Fruit fly (Drosophila melanogaster) whole organism, embryonic: ENCODE results near the gene Sf3b6.

Experiments
- Atf6 ChIP-seq: fragments of 200-800 bp; sonication (Bioruptor generic); IDR thresholded peaks from 2 replicates; pipeline ENCODE4 v1.3.6; 2022; ENCODE audit warnings: missing biosample characterization, missing genetic modification characterization
- Bgb ChIP-seq: fragments of 200-800 bp; sonication (Bioruptor generic); IDR thresholded peaks from 2 replicates; pipeline ENCODE4 v1.3.6; 2022; ENCODE audit warnings: missing biosample characterization, missing genetic modification characterization; ENCODE audit not compliant: partially characterized antibody
- CG14441 ChIP-seq: fragments of 200-800 bp; sonication (Bioruptor generic); IDR thresholded peaks from 2 replicates; pipeline ENCODE4 v1.3.6; 2022; ENCODE audit warnings: missing biosample characterization, missing genetic modification characterization
- CG15073 ChIP-seq: fragments of 200-800 bp; sonication (Bioruptor generic); optimal IDR thresholded peaks from 2 replicates; lab custom pipeline; 2016; ENCODE audit warnings: missing biosample characterization, missing genetic modification characterization
- CG1602 ChIP-seq: fragments of 200-800 bp; sonication (Bioruptor generic); optimal IDR thresholded peaks from 3 replicates; lab custom pipeline; 2016; ENCODE audit warnings: missing biosample characterization, missing genetic modification characterization
- CG17186 ChIP-seq: fragments of 200-800 bp; sonication (Bioruptor generic); optimal IDR thresholded peaks from 3 replicates; lab custom pipeline; 2017; ENCODE audit warnings: missing biosample characterization, missing genetic modification reagents, missing genetic modification characterization
- CG17359 ChIP-seq: fragments of 200-800 bp; sonication (Bioruptor generic); optimal IDR thresholded peaks from 3 replicates; lab custom pipeline; 2018; ENCODE audit warnings: missing biosample characterization, mild to moderate bottlenecking, missing genetic modification characterization, moderate library complexity
- CG17912 ChIP-seq: fragments of 200-800 bp; sonication (Bioruptor generic); optimal IDR thresholded peaks from 2 replicates; lab custom pipeline; 2018; ENCODE audit warnings: missing biosample characterization, mild to moderate bottlenecking, missing genetic modification characterization
- CG18011 ChIP-seq: fragments of 200-800 bp; sonication (Bioruptor generic); optimal IDR thresholded peaks from 2 replicates; lab custom pipeline; 2017; ENCODE audit warnings: missing biosample characterization, missing genetic modification characterization, mild to moderate bottlenecking, moderate library complexity, missing genotype
- CG2116 ChIP-seq: fragments of 200-800 bp; sonication (Bioruptor generic); optimal IDR thresholded peaks from 3 replicates; lab custom pipeline; 2018; ENCODE audit warnings: missing biosample characterization, mild to moderate bottlenecking, missing genetic modification characterization
- CG2712 ChIP-seq: fragments of 200-800 bp; optimal IDR thresholded peaks from 3 replicates; lab custom pipeline; 2019; ENCODE audit warnings: missing biosample characterization, mild to moderate bottlenecking, missing genetic modification characterization, moderate library complexity
- CG30431 ChIP-seq: fragments of 200-800 bp; sonication (Bioruptor generic); optimal IDR thresholded peaks from 2 replicates; lab custom pipeline; 2017; ENCODE audit warnings: missing biosample characterization, missing genetic modification characterization
- CG31365 ChIP-seq: fragments of 200-800 bp; sonication (Bioruptor generic); optimal IDR thresholded peaks from 2 replicates; lab custom pipeline; 2018; ENCODE audit warnings: missing biosample characterization, mild to moderate bottlenecking, missing genetic modification characterization
- CG43689 ChIP-seq: fragments of 200-800 bp; sonication (Bioruptor generic); IDR thresholded peaks from 2 replicates; pipeline ENCODE4 v1.3.6; 2022; ENCODE audit warnings: missing biosample characterization, missing genetic modification characterization
- CG4730 ChIP-seq: fragments of 200-800 bp; sonication (Bioruptor generic); IDR thresholded peaks from 2 replicates; pipeline ENCODE4 v1.3.6; 2022; ENCODE audit warnings: missing biosample characterization, missing genetic modification characterization
- CG5180 ChIP-seq: fragments of 200-800 bp; sonication (Bioruptor generic); optimal IDR thresholded peaks from 3 replicates; lab custom pipeline; 2017; ENCODE audit warnings: missing biosample characterization, missing genetic modification characterization, mild to moderate bottlenecking, moderate library complexity, missing genetic modification reagents
- CG6791 ChIP-seq: fragments of 200-800 bp; sonication (Bioruptor generic); IDR thresholded peaks from 3 replicates; pipeline ENCODE4 v1.3.6; 2022; ENCODE audit warnings: missing biosample characterization, missing genetic modification characterization; ENCODE audit not compliant: partially characterized antibody
- CG6813 ChIP-seq: fragments of 200-800 bp; sonication (Bioruptor generic); optimal IDR thresholded peaks from 2 replicates; lab custom pipeline; 2017; ENCODE audit warnings: missing biosample characterization, missing genetic modification characterization, mild to moderate bottlenecking, moderate library complexity, missing genetic modification reagents
- CG7271 ChIP-seq: fragments of 200-800 bp; sonication (Bioruptor generic); optimal IDR thresholded peaks from 2 replicates; lab custom pipeline; 2018; ENCODE audit warnings: missing biosample characterization, mild to moderate bottlenecking, missing genetic modification characterization, moderate library complexity
- CHES-1-like ChIP-seq: fragments of 200-800 bp; sonication (Bioruptor generic); optimal IDR thresholded peaks from 2 replicates; lab custom pipeline; 2016; ENCODE audit warnings: missing biosample characterization, missing genetic modification characterization
- Doc3 ChIP-seq: fragments of 200-800 bp; sonication (Bioruptor generic); IDR thresholded peaks from 3 replicates; pipeline ENCODE4 v1.3.6; 2022; ENCODE audit warnings: missing biosample characterization, missing genetic modification characterization; ENCODE audit not compliant: partially characterized antibody
- Dp ChIP-seq: fragments of 200-800 bp; sonication (Bioruptor generic); optimal IDR thresholded peaks from 2 replicates; lab custom pipeline; 2018; ENCODE audit warnings: missing biosample characterization, mild to moderate bottlenecking, missing genetic modification characterization, moderate library complexity
- Dref ChIP-seq: fragments of 200-800 bp; sonication (Bioruptor generic); IDR thresholded peaks from 2 replicates; pipeline ENCODE4 v1.3.6; 2022; ENCODE audit warnings: missing biosample characterization, missing genetic modification characterization
- E2f1 ChIP-seq: fragments of 200-800 bp; sonication (Bioruptor generic); IDR thresholded peaks from 2 replicates; pipeline ENCODE4 v1.3.6; 2022; ENCODE audit warnings: missing biosample characterization, missing genetic modification characterization
- Ets97D ChIP-seq: fragments of 200-800 bp; sonication (Bioruptor generic); optimal IDR thresholded peaks from 3 replicates; lab custom pipeline; 2016; ENCODE audit warnings: missing biosample characterization, missing genetic modification characterization
- Kr ChIP-seq: fragments of 200-800 bp; sonication (Bioruptor generic); optimal IDR thresholded peaks from 2 replicates; lab custom pipeline; 2017; ENCODE audit warnings: missing biosample characterization, mild to moderate bottlenecking, missing genetic modification characterization
- NFAT ChIP-seq: fragments of 200-800 bp; sonication (Bioruptor generic); IDR thresholded peaks from 2 replicates; pipeline ENCODE4 v1.3.6; 2022; ENCODE audit warnings: missing biosample characterization, missing genetic modification characterization
- NK7.1 ChIP-seq: fragments of 200-800 bp; sonication (Bioruptor generic); optimal IDR thresholded peaks from 3 replicates; lab custom pipeline; 2016; ENCODE audit warnings: missing biosample characterization, missing genetic modification characterization
- PHDP ChIP-seq: fragments of 200-800 bp; sonication (Bioruptor generic); optimal IDR thresholded peaks from 3 replicates; lab custom pipeline; 2018; ENCODE audit warnings: missing biosample characterization, mild to moderate bottlenecking, missing genetic modification characterization, moderate library complexity
- Side ChIP-seq: fragments of 200-800 bp; sonication (Bioruptor generic); optimal IDR thresholded peaks from 2 replicates; lab custom pipeline; 2016; ENCODE audit warnings: missing biosample characterization, missing genetic modification characterization
- ap ChIP-seq: fragments of 200-800 bp; sonication (Bioruptor generic); IDR thresholded peaks from 2 replicates; pipeline ENCODE4 v1.3.6; 2022; ENCODE audit warnings: missing biosample characterization, missing genetic modification characterization
- bbx ChIP-seq: fragments of 200-800 bp; sonication (Bioruptor generic); IDR thresholded peaks from 2 replicates; pipeline ENCODE4 v1.3.6; 2022; ENCODE audit warnings: missing biosample characterization, missing genetic modification characterization; ENCODE audit not compliant: partially characterized antibody
- bcd ChIP-seq: fragments of 200-800 bp; sonication (Bioruptor generic); optimal IDR thresholded peaks from 2 replicates; lab custom pipeline; 2017; ENCODE audit warnings: missing biosample characterization, mild to moderate bottlenecking, missing genetic modification characterization
- br ChIP-seq: fragments of >200 bp; optimal IDR thresholded peaks from 2 replicates; lab custom pipeline; 2017
- caup ChIP-seq: fragments of 200-800 bp; sonication (Bioruptor generic); optimal IDR thresholded peaks from 3 replicates; lab custom pipeline; 2017; ENCODE audit warnings: missing biosample characterization, mild to moderate bottlenecking, missing genetic modification characterization, moderate library complexity; ENCODE audit not compliant: severe bottlenecking
- chm ChIP-seq: fragments of 200-800 bp; sonication (Bioruptor generic); IDR thresholded peaks from 2 replicates; pipeline ENCODE4 v1.3.6; 2022; ENCODE audit warnings: missing biosample characterization, missing genetic modification characterization
- dan ChIP-seq: fragments of 200-800 bp; sonication (Bioruptor generic); IDR thresholded peaks from 2 replicates; pipeline ENCODE4 v1.3.6; 2022; ENCODE audit warnings: missing biosample characterization, missing genetic modification characterization
- dimm ChIP-seq: fragments of 200-800 bp; sonication (Bioruptor generic); IDR thresholded peaks from 2 replicates; pipeline ENCODE4 v1.3.6; 2022; ENCODE audit warnings: missing biosample characterization, missing genetic modification characterization
- gsb-n ChIP-seq: fragments of 200-800 bp; sonication (Bioruptor generic); optimal IDR thresholded peaks from 3 replicates; lab custom pipeline; 2018; ENCODE audit warnings: missing biosample characterization, mild to moderate bottlenecking, missing genetic modification characterization
- lola ChIP-seq, 3 experiments: fragments of >200 bp in 2 of 3; fragments of 200-800 bp in 1 of 3; sonication (Bioruptor generic) in 1 of 3; optimal IDR thresholded peaks; 2 replicates each; lab custom pipeline; 2017 to 2019; ENCODE audit warnings: missing biosample characterization in 3 of 3, missing genetic modification characterization in 3 of 3, mild to moderate bottlenecking in 1 of 3, moderate library complexity in 1 of 3
- nmo ChIP-seq: fragments of 200-800 bp; sonication (Bioruptor generic); optimal IDR thresholded peaks from 2 replicates; lab custom pipeline; 2018; ENCODE audit warnings: missing biosample characterization, mild to moderate bottlenecking, missing genetic modification characterization, moderate library complexity
- pfk ChIP-seq: fragments of 200-800 bp; sonication (Bioruptor generic); optimal IDR thresholded peaks from 2 replicates; lab custom pipeline; 2018; ENCODE audit warnings: missing biosample characterization, mild to moderate bottlenecking, missing genetic modification characterization, moderate library complexity
- prd ChIP-seq, 3 experiments: fragments of >200 bp in 2 of 3; fragments of 200-800 bp in 1 of 3; sonication (Bioruptor generic) in 1 of 3; optimal IDR thresholded peaks in 2 of 3; IDR thresholded peaks in 1 of 3; 2 replicates in 2 of 3; 3 replicates in 1 of 3; pipeline versions ENCODE4 v1.3.6 to Lab custom; 2017 to 2022; ENCODE audit warnings: missing biosample characterization in 1 of 3, missing genetic modification characterization in 1 of 3
- rib ChIP-seq: fragments of 200-800 bp; sonication (Bioruptor generic); IDR thresholded peaks from 2 replicates; pipeline ENCODE4 v1.3.6; 2022; ENCODE audit warnings: missing biosample characterization, missing genetic modification characterization
- seq ChIP-seq: fragments of 200-800 bp; sonication (Bioruptor generic); IDR thresholded peaks from 2 replicates; pipeline ENCODE4 v1.3.6; 2022; ENCODE audit warnings: missing biosample characterization, missing genetic modification characterization
- sim ChIP-seq: fragments of 200-800 bp; sonication (Bioruptor generic); IDR thresholded peaks from 2 replicates; pipeline ENCODE4 v1.3.6; 2022; ENCODE audit warnings: missing biosample characterization, missing genetic modification characterization
- so ChIP-seq: fragments of 200-800 bp; sonication (Bioruptor generic); IDR thresholded peaks from 3 replicates; pipeline ENCODE4 v1.3.6; 2022; ENCODE audit warnings: missing biosample characterization, missing genetic modification characterization
- sob ChIP-seq: fragments of 200-800 bp; sonication (Bioruptor generic); IDR thresholded peaks from 2 replicates; pipeline ENCODE4 v1.3.6; 2022; ENCODE audit warnings: missing biosample characterization, missing genetic modification characterization
- tna ChIP-seq: fragments of 200-800 bp; sonication (Bioruptor generic); IDR thresholded peaks from 2 replicates; pipeline ENCODE4 v1.3.6; 2022; ENCODE audit warnings: missing biosample characterization, missing genetic modification characterization; ENCODE audit not compliant: partially characterized antibody
- vvl ChIP-seq: fragments of 200-800 bp; sonication (Bioruptor generic); IDR thresholded peaks from 2 replicates; pipeline ENCODE4 v1.3.6; 2022; ENCODE audit warnings: missing biosample characterization, missing genetic modification characterization

Gene Sf3b6

DNA sequence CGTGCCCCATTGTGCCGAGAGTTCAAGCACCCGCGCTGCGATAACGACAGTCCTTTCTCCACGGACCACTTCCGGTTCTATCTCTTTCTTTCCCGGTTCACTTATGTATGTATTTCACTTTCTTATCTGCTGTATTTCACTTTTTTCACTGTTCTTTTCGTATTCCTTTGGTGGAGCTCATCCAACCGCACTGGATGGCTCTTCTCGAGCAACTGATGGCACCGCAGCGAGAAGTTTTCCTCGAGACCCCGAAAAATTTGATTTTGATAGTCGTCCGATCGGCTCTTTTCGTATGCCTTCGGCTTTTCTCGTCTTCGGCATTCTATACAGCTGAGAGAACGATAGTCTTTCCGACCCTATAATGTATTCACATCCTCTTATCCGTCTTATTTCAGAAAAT, 24.8 kb upstream of the Sf3b6 start, which contains the start of gene LanA (continued):
- TF ChIP-seq CG17359 (tag; lab: Kevin White, UChicago), result no peak
- TF ChIP-seq lola (GFP tag; optimal IDR thresholded peaks at IDR 0.05; lab: Kevin White, UChicago), result no peak
- no peak for TF ChIP-seq Dref (GFP tag; lab: Robert Waterston, UW)
- no peak for TF ChIP-seq CG31365 (tag; lab: Kevin White, UChicago)
- no peak for TF ChIP-seq CG1602 (GFP tag; lab: Kevin White, UChicago)
- no peak for TF ChIP-seq dimm
- peak; percentile 7 for TF ChIP-seq gsb-n (tag; lab: Kevin White, UChicago)
- TF ChIP-seq Doc3, result no peak
- peak; percentile 32 for TF ChIP-seq caup
- TF ChIP-seq nmo, result no peak
- TF ChIP-seq Side (GFP tag; lab: Kevin White, UChicago), result no peak
- TF ChIP-seq dan (GFP tag; lab: Robert Waterston, UW), result no peak
- TF ChIP-seq CG30431 (GFP tag; lab: Kevin White, UChicago), result no peak
- TF ChIP-seq E2f1 (GFP tag; lab: Robert Waterston, UW), result peak; percentile 46
- TF ChIP-seq Atf6 (GFP tag; lab: Robert Waterston, UW), result peak; percentile 44; the same call in 1 of the 2 replicates
- TF ChIP-seq PHDP (tag; lab: Kevin White, UChicago), result no peak
- TF ChIP-seq NK7.1 (GFP tag; lab: Kevin White, UChicago), result no peak
- no peak for TF ChIP-seq tna (GFP tag; lab: Robert Waterston, UW)
- TF ChIP-seq ap (GFP tag; lab: Robert Waterston, UW), result no peak
- TF ChIP-seq prd (optimal IDR thresholded peaks at IDR 0.05; lab: Kevin White, UChicago), result no peak
- 0 out of 3 replicates have a peak, but pooled peaks have one; percentile 3 for TF ChIP-seq prd (GFP tag; IDR thresholded peaks at IDR 0.05; lab: Robert Waterston, UW)
- TF ChIP-seq CG18011 (GFP tag; lab: Kevin White, UChicago), result no peak
- no peak for TF ChIP-seq CG43689 (GFP tag; lab: Robert Waterston, UW)
- peak; percentile 16 for TF ChIP-seq CG17912 (GFP tag; lab: Kevin White, UChicago)
- peak; percentile 20 for TF ChIP-seq CG2712 (tag; lab: Kevin White, UChicago)
- no peak for TF ChIP-seq CG2116 (GFP tag; lab: Kevin White, UChicago)
- peak; percentile 52; the same call in 1 of the 3 replicates for TF ChIP-seq CG6791
- 0 out of 2 replicates have a peak, but pooled peaks have one; percentile 15 for TF ChIP-seq rib (GFP tag; lab: Robert Waterston, UW)
- TF ChIP-seq pfk (GFP tag; lab: Kevin White, UChicago), result peak; percentile 76
- no peak for TF ChIP-seq seq (GFP tag; lab: Robert Waterston, UW)
- no peak for TF ChIP-seq sim (GFP tag; lab: Robert Waterston, UW)
- no peak for TF ChIP-seq CG5180
- TF ChIP-seq CG14441 (GFP tag; lab: Robert Waterston, UW), result no peak
- 0 out of 2 replicates have a peak, but pooled peaks have one; percentile 41 for TF ChIP-seq NFAT (GFP tag; lab: Robert Waterston, UW)
- TF ChIP-seq chm, result peak; percentile 82
- TF ChIP-seq sob (GFP tag; lab: Robert Waterston, UW), result peak; percentile 46; the same call in 1 of the 2 replicates
- TF ChIP-seq CG4730 (GFP tag; lab: Robert Waterston, UW), result no peak
- TF ChIP-seq Ets97D (GFP tag; lab: Kevin White, UChicago), result no peak
- TF ChIP-seq CHES-1-like (GFP tag; lab: Kevin White, UChicago), result peak; percentile 27
- TF ChIP-seq CG6813 (GFP tag; lab: Kevin White, UChicago), result no peak
- no peak for TF ChIP-seq CG15073 (GFP tag; lab: Kevin White, UChicago)
- no peak for TF ChIP-seq Dp (GFP tag; lab: Kevin White, UChicago)
- peak; percentile 56; the same call in 2 of the 3 replicates for TF ChIP-seq so (GFP tag; lab: Robert Waterston, UW)
- TF ChIP-seq bbx (GFP tag; lab: Robert Waterston, UW), result peak; percentile 61
- TF ChIP-seq Bgb (GFP tag; lab: Robert Waterston, UW), result peak; percentile 44; the same call in 1 of the 2 replicates
- peak; percentile 18; the same call in 1 of the 2 replicates for TF ChIP-seq vvl
- TF ChIP-seq CG7271, result peak; percentile 31
- no peak for TF ChIP-seq Kr (GFP tag; lab: Kevin White, UChicago)
- no peak for TF ChIP-seq bcd (GFP tag; lab: Kevin White, UChicago)
- TF ChIP-seq CG17186 (GFP tag; lab: Kevin White, UChicago), result no peak
- TF ChIP-seq br (lab: Kevin White, UChicago), result no peak
